Worm (Caenorhabditis elegans) whole organism, L3 larva: Measurements from ENCODE around the gene F08F3.6.

Experiments
- R02D3.7 ChIP-seq: fragments of 150-350 bp; optimal IDR thresholded peaks from 2 replicates; lab custom pipeline; 2014; ENCODE audit warnings: missing biosample characterization, missing genetic modification characterization
- ZK546.5 ChIP-seq: sonication (generic microtip); optimal IDR thresholded peaks from 2 replicates; lab custom pipeline; 2017; ENCODE audit warnings: missing biosample characterization, missing genetic modification characterization
- aly-2 ChIP-seq: fragments of 150-350 bp; optimal IDR thresholded peaks from 2 replicates; lab custom pipeline; 2014; ENCODE audit warnings: missing biosample characterization, missing genetic modification characterization
- ama-1 ChIP-seq: fragments of 150-350 bp; optimal IDR thresholded peaks from 2 replicates; lab custom pipeline; 2018
- ceh-28 ChIP-seq: fragments of 150-350 bp; optimal IDR thresholded peaks from 2 replicates; lab custom pipeline; 2014; ENCODE audit warnings: missing biosample characterization, missing genetic modification reagents, missing genetic modification characterization
- ceh-82 ChIP-seq: fragments of 150-350 bp; optimal IDR thresholded peaks from 2 replicates; lab custom pipeline; 2014; ENCODE audit warnings: missing biosample characterization, missing genetic modification characterization
- ceh-9 ChIP-seq: sonication (generic microtip); optimal IDR thresholded peaks from 2 replicates; lab custom pipeline; 2018; ENCODE audit warnings: missing biosample characterization, missing genetic modification characterization
- daf-12 ChIP-seq: fragments of 150-350 bp; optimal IDR thresholded peaks from 2 replicates; lab custom pipeline; 2014; ENCODE audit warnings: missing biosample characterization, missing genetic modification reagents, missing genetic modification characterization
- egl-27 ChIP-seq: sonication (generic microtip); optimal IDR thresholded peaks from 4 replicates; lab custom pipeline; 2017; ENCODE audit warnings: missing biosample characterization, missing genetic modification reagents, missing genetic modification characterization
- egl-5 ChIP-seq: fragments of 150-350 bp; optimal IDR thresholded peaks from 2 replicates; lab custom pipeline; 2017; ENCODE audit warnings: missing biosample characterization, missing genetic modification reagents, missing genetic modification characterization, inconsistent platforms
- elt-2 ChIP-seq: sonication (generic microtip); optimal IDR thresholded peaks from 2 replicates; lab custom pipeline; 2016; ENCODE audit warnings: missing genetic modification reagents, mild to moderate bottlenecking, missing genetic modification characterization, missing compliant biosample characterization
- fkh-10 ChIP-seq: sonication (generic microtip); optimal IDR thresholded peaks from 2 replicates; lab custom pipeline; 2017; ENCODE audit warnings: missing biosample characterization, missing genetic modification reagents, missing genetic modification characterization
- fkh-2 ChIP-seq: fragments of 150-350 bp; optimal IDR thresholded peaks from 2 replicates; lab custom pipeline; 2014; ENCODE audit warnings: missing biosample characterization, missing genetic modification reagents, missing genetic modification characterization
- fos-1 ChIP-seq: fragments of 150-350 bp; optimal IDR thresholded peaks from 2 replicates; lab custom pipeline; 2014; ENCODE audit warnings: missing biosample characterization, missing genetic modification characterization
- hmg-11 ChIP-seq: sonication (generic microtip); optimal IDR thresholded peaks from 2 replicates; lab custom pipeline; 2016; ENCODE audit warnings: missing genetic modification characterization, missing compliant biosample characterization
- lin-15B ChIP-seq: fragments of 150-350 bp; optimal IDR thresholded peaks from 2 replicates; lab custom pipeline; 2014; ENCODE audit warnings: missing biosample characterization, missing genetic modification characterization
- lin-39 ChIP-seq: fragments of 150-350 bp; optimal IDR thresholded peaks from 2 replicates; lab custom pipeline; 2018; ENCODE audit warnings: missing biosample characterization, missing genetic modification reagents, missing genetic modification characterization
- mdl-1 ChIP-seq: fragments of 150-350 bp; optimal IDR thresholded peaks from 2 replicates; lab custom pipeline; 2014; ENCODE audit warnings: missing biosample characterization, missing genetic modification characterization
- nfya-1 ChIP-seq: sonication (generic microtip); optimal IDR thresholded peaks from 2 replicates; lab custom pipeline; 2017; ENCODE audit warnings: missing genetic modification characterization, mild to moderate bottlenecking, missing compliant biosample characterization, antibody characterized with exemption, moderate library complexity; ENCODE audit not compliant: insufficient read depth
- nhr-11 ChIP-seq: fragments of 150-350 bp; optimal IDR thresholded peaks from 2 replicates; lab custom pipeline; 2014; ENCODE audit warnings: missing biosample characterization, missing genetic modification characterization
- nhr-12 ChIP-seq: fragments of 150-350 bp; optimal IDR thresholded peaks from 2 replicates; lab custom pipeline; 2014; ENCODE audit warnings: missing biosample characterization, missing genetic modification characterization
- nhr-23 ChIP-seq: fragments of 150-350 bp; optimal IDR thresholded peaks from 2 replicates; lab custom pipeline; 2014; ENCODE audit warnings: missing biosample characterization, missing genetic modification reagents, missing genetic modification characterization
- nhr-237 ChIP-seq: fragments of 150-350 bp; optimal IDR thresholded peaks from 2 replicates; lab custom pipeline; 2014; ENCODE audit warnings: missing biosample characterization, missing genetic modification characterization
- nhr-25 ChIP-seq: sonication (generic microtip); optimal IDR thresholded peaks from 2 replicates; lab custom pipeline; 2017; ENCODE audit warnings: missing biosample characterization, missing genetic modification characterization
- nhr-28 ChIP-seq: fragments of 150-350 bp; optimal IDR thresholded peaks from 2 replicates; lab custom pipeline; 2014; ENCODE audit warnings: missing biosample characterization, missing genetic modification characterization
- nhr-67 ChIP-seq: fragments of 150-350 bp; optimal IDR thresholded peaks from 2 replicates; lab custom pipeline; 2014; ENCODE audit warnings: missing biosample characterization, missing genetic modification characterization
- nhr-76 ChIP-seq: fragments of 150-350 bp; sonication (generic microtip); optimal IDR thresholded peaks from 5 replicates; lab custom pipeline; 2014; ENCODE audit warnings: missing biosample characterization, missing genetic modification characterization
- nhr-77 ChIP-seq: fragments of 150-350 bp; optimal IDR thresholded peaks from 2 replicates; lab custom pipeline; 2014; ENCODE audit warnings: missing biosample characterization, missing genetic modification characterization
- pqm-1 ChIP-seq: fragments of 150-350 bp; optimal IDR thresholded peaks from 2 replicates; lab custom pipeline; 2017; ENCODE audit warnings: missing biosample characterization, missing genetic modification characterization, inconsistent platforms
- sea-2 ChIP-seq: fragments of 150-350 bp; sonication (generic microtip); optimal IDR thresholded peaks from 4 replicates; lab custom pipeline; 2014; ENCODE audit warnings: missing biosample characterization, missing genetic modification reagents, missing genetic modification characterization
- skn-1 ChIP-seq: fragments of 150-350 bp; optimal IDR thresholded peaks from 2 replicates; lab custom pipeline; 2014; ENCODE audit warnings: missing biosample characterization, missing genetic modification characterization
- snpc-4 ChIP-seq: fragments of 150-350 bp; optimal IDR thresholded peaks from 2 replicates; lab custom pipeline; 2014; ENCODE audit warnings: missing biosample characterization, missing genetic modification characterization
- unc-62 ChIP-seq: fragments of 150-350 bp; sonication (generic microtip); optimal IDR thresholded peaks from 4 replicates; lab custom pipeline; 2014; ENCODE audit warnings: missing biosample characterization, missing genetic modification reagents, missing genetic modification characterization
- zag-1 ChIP-seq: fragments of 150-350 bp; optimal IDR thresholded peaks from 2 replicates; lab custom pipeline; 2014; ENCODE audit warnings: missing biosample characterization, missing genetic modification characterization
- ztf-11 ChIP-seq: fragments of 150-350 bp; optimal IDR thresholded peaks from 2 replicates; lab custom pipeline; 2014; ENCODE audit warnings: missing biosample characterization, missing genetic modification characterization
- ztf-4 ChIP-seq: fragments of 150-350 bp; optimal IDR thresholded peaks from 2 replicates; lab custom pipeline; 2014; ENCODE audit warnings: missing biosample characterization, missing genetic modification characterization

F08F3.6 gene

ce11 chrV:5408921-5409320 lies 10.9 kb downstream of the F08F3.6 start:
- TF ChIP-seq lin-39 (peak; percentile 1), unc-62 (GFP tag; lab: Kevin White, UChicago) (peak; percentile 78), fkh-2 (tag; lab: Kevin White, UChicago) (no peak), nhr-77 (tag; lab: Kevin White, UChicago) (no peak)
- TF ChIP-seq, all 47 proteins: peak for 2

- TF ChIP-seq fkh-10 (no peak), R02D3.7 (no peak), lin-15B (tag; lab: Kevin White, UChicago) (no peak), nfya-1 (no peak), nhr-237 (tag; lab: Kevin White, UChicago) (no peak), egl-27 (tag; lab: Kevin White, UChicago) (no peak), ztf-11 (tag; lab: Kevin White, UChicago) (no peak), ZK546.5 (no peak), nhr-11 (tag; lab: Kevin White, UChicago) (no peak), pqm-1 (tag; lab: Kevin White, UChicago) (no peak), ceh-9 (tag; lab: Kevin White, UChicago) (no peak)
Measured at ce11 chrV:5408223-5408622, 11.6 kb downstream of the F08F3.6 start, which contains the start of gene C25A6.1. Gene C25A6.1, plus strand, starts transcription at chrV:5408523.

- TF ChIP-seq egl-5 (tag; lab: Kevin White, UChicago) (no peak), nhr-67 (tag; lab: Kevin White, UChicago) (no peak), nhr-237 (tag; lab: Kevin White, UChicago) (no peak), lin-15B (tag; lab: Kevin White, UChicago) (no peak), ceh-82 (no peak), nhr-77 (tag; lab: Kevin White, UChicago) (no peak), fos-1 (no peak), lin-39 (no peak), hmg-11 (tag; lab: Kevin White, UChicago) (no peak), fkh-2 (tag; lab: Kevin White, UChicago) (no peak), ztf-4 (tag; lab: Kevin White, UChicago) (no peak), nfya-1 (no peak), ztf-11 (tag; lab: Kevin White, UChicago) (no peak), egl-27 (tag; lab: Kevin White, UChicago) (no peak), nhr-25 (tag; lab: Kevin White, UChicago) (no peak), snpc-4 (tag; lab: Kevin White, UChicago) (no peak)
Measured at ce11 chrV:5405053-5405452, 14.8 kb downstream of the F08F3.6 start, which contains the start of gene dmsr-7. Gene dmsr-7, plus strand, starts transcription at chrV:5405353.

ce11 chrV:5403938-5404337 lies 15.9 kb downstream of the F08F3.6 start:
- no peak for TF ChIP-seq nhr-237 (tag; lab: Kevin White, UChicago)
- TF ChIP-seq zag-1 (tag; lab: Kevin White, UChicago): no peak
- no peak for TF ChIP-seq aly-2 (tag; lab: Kevin White, UChicago)
- TF ChIP-seq hmg-11 (tag; lab: Kevin White, UChicago): no peak
- TF ChIP-seq lin-15B (tag; lab: Kevin White, UChicago): no peak
- no peak for TF ChIP-seq unc-62 (GFP tag; lab: Kevin White, UChicago)
- no peak for TF ChIP-seq mdl-1 (tag; lab: Kevin White, UChicago)

ce11 chrV:5392993-5393628 lies 26.8 kb downstream of the F08F3.6 start, which contains the start of gene C35A11.4:
Gene C35A11.4, minus strand, starts transcription at chrV:5393148.
- TF ChIP-seq nhr-11 (tag; lab: Kevin White, UChicago) (no peak), R02D3.7 (no peak), daf-12 (tag; lab: Kevin White, UChicago) (no peak), fkh-2 (tag; lab: Kevin White, UChicago) (no peak), hmg-11 (tag; lab: Kevin White, UChicago) (no peak), elt-2 (tag; lab: Kevin White, UChicago) (peak; percentile 99), fkh-10 (no peak), skn-1 (tag; lab: Kevin White, UChicago) (no peak), sea-2 (GFP tag; lab: Kevin White, UChicago) (no peak), pqm-1 (tag; lab: Kevin White, UChicago) (peak; percentile 79), nhr-12 (tag; lab: Kevin White, UChicago) (no peak), nhr-28 (tag; lab: Kevin White, UChicago) (no peak), aly-2 (tag; lab: Kevin White, UChicago) (no peak), fos-1 (no peak), ceh-28 (tag; lab: Kevin White, UChicago) (no peak), nhr-76 (no peak), ceh-9 (tag; lab: Kevin White, UChicago) (no peak), nhr-23 (tag; lab: Kevin White, UChicago) (no peak), ceh-82 (no peak), lin-39 (no peak), ama-1 (lab: Kevin White, UChicago) (no peak), nfya-1 (no peak), ztf-11 (tag; lab: Kevin White, UChicago) (no peak), unc-62 (GFP tag; lab: Kevin White, UChicago) (no peak), snpc-4 (tag; lab: Kevin White, UChicago) (no peak), egl-27 (tag; lab: Kevin White, UChicago) (peak; percentile 16), lin-15B (tag; lab: Kevin White, UChicago) (no peak)
